Worm (Caenorhabditis elegans) whole organism, midembryonic: ENCODE data around the gene fbxb-57.

ENCODE experiments used
- T22C8.4 ChIP-seq: fragments of 200-800 bp; sonication (Bioruptor generic); IDR thresholded peaks from 2 replicates; pipeline ENCODE4 v1.3.6; 2022; ENCODE audit warnings: missing genetic modification characterization, missing compliant biosample characterization
- cog-1 ChIP-seq: sonication (generic microtip); optimal IDR thresholded peaks from 2 replicates; lab custom pipeline; 2016; ENCODE audit warnings: missing genetic modification characterization, missing compliant biosample characterization
- flt-1 ChIP-seq: fragments of 200-800 bp; sonication (Bioruptor generic); IDR thresholded peaks from 2 replicates; pipeline ENCODE4 v1.3.6; 2022; ENCODE audit warnings: missing genetic modification characterization, missing compliant biosample characterization
- klf-2 ChIP-seq: fragments of 200-800 bp; sonication (Bioruptor generic); conservative IDR thresholded peaks from 2 replicates; pipeline ENCODE4 v1.3.6; 2022; ENCODE audit warnings: missing genetic modification reagents, missing genetic modification characterization, missing compliant biosample characterization
- tab-1 ChIP-seq: fragments of 200-800 bp; sonication (Bioruptor generic); IDR thresholded peaks from 2 replicates; pipeline ENCODE4 v1.3.6; 2022; ENCODE audit warnings: missing genetic modification characterization, missing compliant biosample characterization
- ztf-23 ChIP-seq: fragments of 200-800 bp; sonication (Bioruptor generic); IDR thresholded peaks from 2 replicates; pipeline ENCODE4 v1.3.6; 2022; ENCODE audit warnings: missing genetic modification reagents, missing genetic modification characterization, missing compliant biosample characterization

DNA sequence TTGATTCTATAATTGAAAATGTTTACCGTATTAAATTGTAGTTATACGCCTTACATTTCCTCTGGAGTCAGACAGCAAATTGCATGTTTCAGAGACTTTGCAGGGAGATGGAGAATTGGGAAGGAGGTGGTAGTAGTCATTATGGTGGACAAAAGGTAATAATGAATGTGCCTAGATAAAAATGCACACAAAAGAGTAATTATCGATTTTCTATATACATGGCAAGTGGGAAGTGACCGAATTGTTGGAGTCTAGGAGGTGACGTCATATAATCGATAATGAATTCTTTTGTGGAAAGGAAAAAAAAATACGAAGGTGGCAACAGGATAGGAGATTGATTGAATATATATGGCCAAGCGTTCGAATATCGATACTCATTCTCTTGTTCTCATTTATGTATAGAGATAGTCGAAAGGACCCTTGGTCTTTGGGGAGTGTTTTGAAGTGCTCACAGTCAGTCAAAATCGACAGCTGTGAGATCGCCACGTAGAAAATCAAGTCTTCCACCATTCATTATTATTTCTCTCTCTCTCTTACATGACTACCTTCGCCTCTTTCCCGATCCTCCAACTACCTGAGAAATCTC is 15.1 kb downstream of the fbxb-57 start, which contains the start of the genes fbxb-63 and fbxb-61:
- TF ChIP-seq flt-1 (GFP tag; lab: Robert Waterston, UW) = no peak
- TF ChIP-seq tab-1 (GFP tag; lab: Robert Waterston, UW) = no peak
- TF ChIP-seq T22C8.4 (GFP tag; lab: Robert Waterston, UW) = peak; percentile 63; the same call in 1 of the 2 replicates
- TF ChIP-seq cog-1 (tag; lab: Kevin White, UChicago) = no peak
- TF ChIP-seq klf-2 (GFP tag; lab: Robert Waterston, UW) = no peak
- TF ChIP-seq ztf-23 (GFP tag; lab: Robert Waterston, UW) = no peak
